Worm (Caenorhabditis elegans): ENCODE measurements around the gene fbxa-30.

DNA sequence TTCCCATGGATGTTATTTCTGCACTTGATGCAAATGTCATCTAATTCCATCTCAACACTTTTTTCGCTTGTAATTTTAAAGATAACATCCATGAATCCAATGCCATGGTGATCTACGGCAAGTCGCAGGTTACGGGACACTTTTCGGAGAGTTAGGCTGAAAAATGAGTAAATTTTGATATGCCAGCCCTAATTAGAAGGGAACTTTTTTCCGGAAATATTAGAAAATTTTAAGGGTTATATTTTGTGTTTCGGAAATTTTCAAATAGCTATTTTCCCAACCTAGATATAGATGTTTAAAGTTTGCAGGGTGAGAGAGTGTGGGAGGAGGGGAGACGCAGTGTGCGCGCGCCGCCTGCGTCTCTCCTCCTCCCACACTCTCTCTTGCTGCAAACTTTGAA is 31.9 kb upstream of the fbxa-30 start:
- TF ChIP-seq ztf-4 (tag; optimal IDR thresholded peaks at IDR 0.05) (no peak), egl-27 (tag; optimal IDR thresholded peaks at IDR 0.05) (no peak), elt-1 (tag; optimal IDR thresholded peaks at IDR 0.05) (no peak), unc-39 (tag; optimal IDR thresholded peaks at IDR 0.05) (no peak), skn-1 (tag; optimal IDR thresholded peaks at IDR 0.05) (no peak), unc-62 (GFP tag; optimal IDR thresholded peaks at IDR 0.05) (no peak), ZK546.5 (tag; optimal IDR thresholded peaks at IDR 0.05) (no peak), snpc-4 (tag; optimal IDR thresholded peaks at IDR 0.05) (no peak)
